Worm (Caenorhabditis elegans) whole organism, late embryonic: ENCODE measurements around the gene pkn-1.

Source experiments
- C08G9.2 ChIP-seq: sonication (generic microtip); optimal IDR thresholded peaks from 2 replicates; lab custom pipeline; 2016; ENCODE audit warnings: mild to moderate bottlenecking, missing genetic modification characterization, moderate library complexity, missing compliant biosample characterization
- F13H6.1 ChIP-seq: sonication (generic microtip); optimal IDR thresholded peaks from 2 replicates; lab custom pipeline; 2016; ENCODE audit warnings: missing genetic modification characterization, missing compliant biosample characterization
- K02D7.2 ChIP-seq: sonication (generic microtip); optimal IDR thresholded peaks from 2 replicates; lab custom pipeline; 2017; ENCODE audit warnings: mild to moderate bottlenecking, missing genetic modification characterization, missing compliant biosample characterization
- K09A11.1 ChIP-seq: sonication (generic microtip); optimal IDR thresholded peaks from 2 replicates; lab custom pipeline; 2017; ENCODE audit warnings: antibody characterized with exemption, mild to moderate bottlenecking, missing genetic modification characterization, missing compliant biosample characterization; ENCODE audit not compliant: insufficient read depth
- ceh-14 ChIP-seq: sonication (generic microtip); optimal IDR thresholded peaks from 2 replicates; lab custom pipeline; 2016; ENCODE audit warnings: missing genotype, missing genetic modification characterization, missing compliant biosample characterization
- ceh-19 ChIP-seq: fragments of 200-800 bp; sonication (Bioruptor generic); optimal IDR thresholded peaks from 2 replicates; lab custom pipeline; 2018; ENCODE audit warnings: mild to moderate bottlenecking, missing genetic modification characterization, missing compliant biosample characterization
- ceh-22 ChIP-seq: sonication (generic microtip); optimal IDR thresholded peaks from 2 replicates; lab custom pipeline; 2017; ENCODE audit warnings: missing biosample characterization, missing genetic modification characterization
- ceh-30 ChIP-seq: fragments of 150-350 bp; optimal IDR thresholded peaks from 2 replicates; lab custom pipeline; 2014; ENCODE audit warnings: missing biosample characterization, missing genetic modification characterization
- ceh-31 ChIP-seq: sonication (generic microtip); optimal IDR thresholded peaks from 2 replicates; lab custom pipeline; 2016; ENCODE audit warnings: missing genetic modification characterization, missing compliant biosample characterization
- ceh-34 ChIP-seq: sonication (generic microtip); optimal IDR thresholded peaks from 2 replicates; lab custom pipeline; 2016; ENCODE audit warnings: mild to moderate bottlenecking, missing genetic modification characterization, missing compliant biosample characterization
- ceh-6 ChIP-seq: fragments of 200-800 bp; sonication (Bioruptor generic); optimal IDR thresholded peaks from 2 replicates; lab custom pipeline; 2018; ENCODE audit warnings: mild to moderate bottlenecking, missing genetic modification characterization, missing compliant biosample characterization
- dmd-4 ChIP-seq: sonication (generic microtip); optimal IDR thresholded peaks from 2 replicates; lab custom pipeline; 2016; ENCODE audit warnings: borderline replicate concordance, missing genetic modification characterization, missing compliant biosample characterization
- dve-1 ChIP-seq: sonication (generic microtip); optimal IDR thresholded peaks from 2 replicates; lab custom pipeline; 2017; ENCODE audit warnings: antibody characterized with exemption, mild to moderate bottlenecking, missing genetic modification characterization, missing compliant biosample characterization
- elt-4 ChIP-seq: sonication (generic microtip); optimal IDR thresholded peaks from 2 replicates; lab custom pipeline; 2016; ENCODE audit warnings: missing genetic modification characterization, missing compliant biosample characterization
- eyg-1 ChIP-seq: sonication (generic microtip); optimal IDR thresholded peaks from 2 replicates; lab custom pipeline; 2016; ENCODE audit warnings: missing genotype, missing genetic modification characterization, missing compliant biosample characterization
- fax-1 ChIP-seq: sonication (generic microtip); optimal IDR thresholded peaks from 2 replicates; lab custom pipeline; 2016; ENCODE audit warnings: missing genotype, missing genetic modification characterization, missing compliant biosample characterization
- fkh-6 ChIP-seq: sonication (generic microtip); optimal IDR thresholded peaks from 2 replicates; lab custom pipeline; 2016; ENCODE audit warnings: missing genetic modification characterization, missing compliant biosample characterization
- hlh-13 ChIP-seq: fragments of 200-800 bp; sonication (Bioruptor generic); optimal IDR thresholded peaks from 2 replicates; lab custom pipeline; 2018; ENCODE audit warnings: mild to moderate bottlenecking, missing genetic modification characterization, missing compliant biosample characterization
- hlh-15 ChIP-seq: sonication (generic microtip); optimal IDR thresholded peaks from 2 replicates; lab custom pipeline; 2016; ENCODE audit warnings: missing genetic modification characterization, missing compliant biosample characterization
- hlh-6 ChIP-seq: sonication (generic microtip); optimal IDR thresholded peaks from 2 replicates; lab custom pipeline; 2016; ENCODE audit warnings: missing genotype, missing genetic modification characterization, missing compliant biosample characterization
- hlh-8 ChIP-seq: sonication (generic microtip); optimal IDR thresholded peaks from 2 replicates; lab custom pipeline; 2016; ENCODE audit warnings: missing genotype, missing genetic modification characterization, missing compliant biosample characterization
- mec-3 ChIP-seq: sonication (generic microtip); optimal IDR thresholded peaks from 2 replicates; lab custom pipeline; 2016; ENCODE audit warnings: borderline replicate concordance, missing genetic modification characterization, missing compliant biosample characterization
- nfya-1 ChIP-seq: sonication (generic microtip); optimal IDR thresholded peaks from 2 replicates; lab custom pipeline; 2017; ENCODE audit warnings: missing genetic modification characterization, mild to moderate bottlenecking, missing compliant biosample characterization, antibody characterized with exemption, moderate library complexity
- nhr-11 ChIP-seq: fragments of 150-350 bp; optimal IDR thresholded peaks from 2 replicates; lab custom pipeline; 2014; ENCODE audit warnings: missing biosample characterization, missing genetic modification characterization
- pax-1 ChIP-seq: fragments of 150-350 bp; optimal IDR thresholded peaks from 2 replicates; lab custom pipeline; 2014; ENCODE audit warnings: missing biosample characterization, missing genetic modification characterization
- pqm-1 ChIP-seq: sonication (generic microtip); optimal IDR thresholded peaks from 2 replicates; lab custom pipeline; 2016; ENCODE audit warnings: missing genetic modification characterization, missing compliant biosample characterization
- pros-1 ChIP-seq: fragments of 150-350 bp; optimal IDR thresholded peaks from 2 replicates; lab custom pipeline; 2014; ENCODE audit warnings: missing biosample characterization, missing genetic modification reagents, missing genetic modification characterization
- ref-2 ChIP-seq: sonication (generic microtip); optimal IDR thresholded peaks from 2 replicates; lab custom pipeline; 2016; ENCODE audit warnings: missing genetic modification characterization, missing compliant biosample characterization
- rnt-1 ChIP-seq: sonication (generic microtip); optimal IDR thresholded peaks from 2 replicates; lab custom pipeline; 2016; ENCODE audit warnings: missing genetic modification characterization, missing compliant biosample characterization
- sdc-2 ChIP-seq: sonication (generic microtip); optimal IDR thresholded peaks from 2 replicates; lab custom pipeline; 2016; ENCODE audit warnings: missing genotype, missing genetic modification characterization, missing compliant biosample characterization
- sox-2 ChIP-seq: fragments of 200-800 bp; sonication (Bioruptor generic); IDR thresholded peaks from 2 replicates; pipeline ENCODE4 v1.3.6; 2022; ENCODE audit warnings: missing genetic modification reagents, missing genetic modification characterization, missing compliant biosample characterization
- sox-4 ChIP-seq: sonication (generic microtip); optimal IDR thresholded peaks from 2 replicates; lab custom pipeline; 2017; ENCODE audit warnings: mild to moderate bottlenecking, missing genetic modification characterization, inconsistent platforms, missing compliant biosample characterization
- tbx-2 ChIP-seq: sonication (generic microtip); optimal IDR thresholded peaks from 2 replicates; lab custom pipeline; 2016; ENCODE audit warnings: missing genetic modification characterization, missing compliant biosample characterization
- ttx-3 ChIP-seq: sonication (generic microtip); optimal IDR thresholded peaks from 2 replicates; lab custom pipeline; 2016; ENCODE audit warnings: missing genetic modification reagents, missing genetic modification characterization, missing compliant biosample characterization
- unc-3 ChIP-seq, 2 experiments: fragments of 200-800 bp in 1 of 2; sonication (Bioruptor generic) in 1 of 2; sonication (generic microtip) in 1 of 2; conservative IDR thresholded peaks in 1 of 2; optimal IDR thresholded peaks in 1 of 2; 2 replicates each; pipeline versions ENCODE4 v1.3.6 to Lab custom; 2016 to 2022; ENCODE audit warnings: missing compliant biosample characterization in 2 of 2, missing genetic modification characterization in 2 of 2, missing genetic modification reagents in 1 of 2
- unc-42 ChIP-seq: sonication (generic microtip); optimal IDR thresholded peaks from 2 replicates; lab custom pipeline; 2016; ENCODE audit warnings: missing genotype, missing genetic modification characterization, missing compliant biosample characterization
- unc-86 ChIP-seq: sonication (generic microtip); optimal IDR thresholded peaks from 2 replicates; lab custom pipeline; 2016; ENCODE audit warnings: missing genetic modification characterization, missing compliant biosample characterization
- zip-5 ChIP-seq: sonication (generic microtip); optimal IDR thresholded peaks from 2 replicates; lab custom pipeline; 2016; ENCODE audit warnings: missing genetic modification characterization, missing compliant biosample characterization
- ztf-16 ChIP-seq: sonication (generic microtip); optimal IDR thresholded peaks from 2 replicates; lab custom pipeline; 2017; ENCODE audit warnings: missing genetic modification characterization, missing compliant biosample characterization

Gene pkn-1

DNA sequence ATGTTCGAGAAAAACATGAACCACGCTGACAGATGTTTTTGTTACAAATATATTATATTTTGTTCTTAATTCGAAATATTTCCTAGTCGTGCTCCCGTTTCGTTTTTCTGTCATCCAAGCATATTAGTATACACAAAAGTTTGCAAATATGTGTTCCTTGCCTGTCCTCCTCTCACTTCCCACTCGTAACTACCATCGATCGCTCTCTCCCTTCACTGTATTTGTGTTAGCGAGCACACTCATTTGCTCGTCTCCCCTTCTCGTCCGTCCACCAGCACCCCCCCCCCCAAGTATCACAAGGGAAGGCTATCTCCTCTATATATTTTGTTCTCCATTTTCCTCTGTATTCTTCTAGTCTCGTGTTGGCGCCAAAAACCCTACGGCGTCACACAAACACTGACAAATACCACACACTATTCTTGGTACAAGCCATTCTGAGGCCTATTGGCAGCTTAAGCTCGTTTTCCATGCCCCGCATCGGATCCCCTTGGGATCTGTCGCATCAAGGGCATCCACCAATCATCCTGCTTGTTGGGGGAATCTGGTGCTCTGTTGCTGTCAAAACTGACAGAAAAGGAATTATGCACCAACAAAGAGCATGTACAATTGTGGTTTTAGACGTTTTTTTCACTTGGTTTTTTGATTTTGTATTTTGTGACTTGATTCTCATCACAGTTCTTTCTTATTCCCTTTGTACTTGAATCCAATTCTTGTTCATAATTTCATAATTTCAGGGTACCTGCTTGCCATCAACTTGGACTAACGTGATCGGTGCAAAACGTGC lies at the start of gene pkn-1:
Gene pkn-1, plus strand, starts transcription at position 734 of the 784 bp plus-strand sequence.
- TF ChIP-seq sdc-2 (tag; lab: Kevin White, UChicago): no peak
- TF ChIP-seq hlh-13 (GFP tag; lab: Kevin White, UChicago): no peak
- no peak for TF ChIP-seq unc-3 (GFP tag; conservative IDR thresholded peaks at IDR 0.05; lab: Robert Waterston, UW)
- peak; percentile 4 for TF ChIP-seq unc-3 (tag; optimal IDR thresholded peaks at IDR 0.05; lab: Kevin White, UChicago)
- no peak for TF ChIP-seq dve-1
- no peak for TF ChIP-seq nfya-1 (tag; lab: Kevin White, UChicago)

DNA sequence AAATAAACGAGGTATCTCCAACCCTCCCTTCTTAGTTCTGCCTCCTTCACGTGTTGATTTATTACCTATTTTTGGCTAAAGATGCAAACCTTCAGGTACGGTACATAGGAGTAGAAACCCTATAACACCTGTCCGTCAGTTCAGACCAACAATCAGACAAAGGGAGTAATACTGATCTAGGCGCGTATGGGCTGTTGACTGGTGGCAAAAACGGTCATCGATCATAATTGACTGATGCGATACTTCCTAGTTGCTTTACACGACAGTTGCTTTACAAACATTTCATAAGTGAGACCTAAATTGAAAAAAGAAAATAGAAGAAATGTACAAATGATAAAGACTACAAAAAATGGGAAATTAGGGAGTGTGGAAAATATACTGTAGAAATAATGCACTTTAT lies 46.9 kb upstream of the pkn-1 start:
- TF ChIP-seq ceh-22 (tag; lab: Kevin White, UChicago) (no peak), ztf-16 (tag; lab: Kevin White, UChicago) (no peak), F13H6.1 (tag; lab: Kevin White, UChicago) (no peak), unc-42 (no peak), mec-3 (tag; lab: Kevin White, UChicago) (no peak)

- peak; percentile 92 for TF ChIP-seq sdc-2 (tag; lab: Kevin White, UChicago)
- no peak for TF ChIP-seq zip-5
These were observed 43.2 kb upstream of the pkn-1 start for ce11 chrX:10353857-10354256.

ce11 chrX:10355650-10356049 lies 41.4 kb upstream of the pkn-1 start, which contains the start of gene R07E3.7:
R07E3.7 (minus strand) TSS chrX:10355750.
- TF ChIP-seq K02D7.2 (tag; lab: Kevin White, UChicago) (no peak), fkh-6 (tag; lab: Kevin White, UChicago) (no peak), unc-3 (GFP tag; conservative IDR thresholded peaks at IDR 0.05; lab: Robert Waterston, UW) (no peak), unc-3 (tag; optimal IDR thresholded peaks at IDR 0.05; lab: Kevin White, UChicago) (no peak), unc-86 (tag; lab: Kevin White, UChicago) (no peak), ztf-16 (tag; lab: Kevin White, UChicago) (no peak), ceh-34 (tag; lab: Kevin White, UChicago) (no peak), hlh-8 (no peak), ttx-3 (tag; lab: Kevin White, UChicago) (no peak), ceh-19 (GFP tag; lab: Kevin White, UChicago) (no peak), ceh-6 (no peak), dmd-4 (tag; lab: Kevin White, UChicago) (no peak), dve-1 (no peak), elt-4 (tag; lab: Kevin White, UChicago) (no peak), pros-1 (tag; lab: Kevin White, UChicago) (no peak), pqm-1 (no peak), eyg-1 (no peak), nhr-11 (tag; lab: Kevin White, UChicago) (no peak), C08G9.2 (tag; lab: Kevin White, UChicago) (no peak)
- TF ChIP-seq, all 69 proteins: peak for 0

ce11 chrX:10358083-10358482 lies 39.0 kb upstream of the pkn-1 start, which contains the start of gene efhc-1:
efhc-1 (plus strand) TSS chrX:10358383.
- TF ChIP-seq fkh-6 (tag; lab: Kevin White, UChicago) (no peak), pax-1 (tag; lab: Kevin White, UChicago) (no peak), fax-1 (tag; lab: Kevin White, UChicago) (no peak), sdc-2 (tag; lab: Kevin White, UChicago) (no peak), sox-2 (GFP tag; lab: Robert Waterston, UW) (no peak)

DNA sequence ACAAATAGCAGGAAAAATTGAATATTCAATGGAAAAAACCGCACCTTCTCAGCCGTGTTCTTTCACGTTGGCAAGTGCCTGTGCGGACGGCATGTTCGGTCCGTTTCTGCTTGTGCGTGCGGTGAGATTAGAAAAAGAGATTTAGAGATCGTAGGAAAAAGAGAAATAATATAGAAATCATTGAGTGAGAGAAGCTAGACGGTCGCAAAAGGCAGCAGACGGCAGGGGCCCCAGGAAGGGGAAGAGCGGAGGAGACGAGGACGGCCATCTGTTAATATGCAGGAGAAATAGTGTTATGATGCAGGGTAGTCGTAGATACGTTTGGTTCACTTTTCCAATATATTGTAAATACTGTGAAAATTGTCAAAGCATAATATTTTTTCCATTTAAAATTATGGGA lies 24.5 kb upstream of the pkn-1 start, which contains the start of gene Y49A10A.2:
Gene Y49A10A.2, minus strand, starts transcription at position 109 of the 400 bp plus-strand sequence.
- peak; percentile 42 for TF ChIP-seq pros-1 (tag; lab: Kevin White, UChicago)
- TF ChIP-seq hlh-15: no peak
- no peak for TF ChIP-seq eyg-1
- peak; percentile 13 for TF ChIP-seq ceh-14 (tag; lab: Kevin White, UChicago)
- TF ChIP-seq hlh-6: peak; percentile 27
- TF ChIP-seq ceh-31 (tag; lab: Kevin White, UChicago): peak; percentile 69
- no peak for TF ChIP-seq dmd-4 (tag; lab: Kevin White, UChicago)
- no peak for TF ChIP-seq pqm-1
- TF ChIP-seq F13H6.1 (tag; lab: Kevin White, UChicago): no peak
- no peak for TF ChIP-seq dve-1
- TF ChIP-seq sox-4: no peak
- peak; percentile 45 for TF ChIP-seq unc-42
- no peak for TF ChIP-seq K09A11.1
- TF ChIP-seq ref-2 (tag; lab: Kevin White, UChicago): peak; percentile 39
- TF ChIP-seq rnt-1 (tag; lab: Kevin White, UChicago): peak; percentile 12
- TF ChIP-seq ceh-34 (tag; lab: Kevin White, UChicago): peak; percentile 48
- TF ChIP-seq hlh-8: peak; percentile 62
- peak; percentile 80 for TF ChIP-seq sdc-2 (tag; lab: Kevin White, UChicago)
- TF ChIP-seq ceh-30 (tag; lab: Kevin White, UChicago): no peak
- TF ChIP-seq tbx-2: peak; percentile 36
